Worm (Caenorhabditis elegans) whole organism, L1 larva: ENCODE results near the gene scp-1.

Source experiments
- F16B12.6 ChIP-seq: fragments of 150-350 bp; optimal IDR thresholded peaks from 2 replicates; lab custom pipeline; 2014; ENCODE audit warnings: missing biosample characterization, missing genetic modification characterization
- aly-2 ChIP-seq: fragments of 150-350 bp; optimal IDR thresholded peaks from 2 replicates; lab custom pipeline; 2014; ENCODE audit warnings: missing biosample characterization, missing genetic modification characterization
- ama-1 ChIP-seq: fragments of 150-350 bp; optimal IDR thresholded peaks from 2 replicates; lab custom pipeline; 2014
- blmp-1 ChIP-seq: fragments of 150-350 bp; optimal IDR thresholded peaks from 2 replicates; lab custom pipeline; 2014; ENCODE audit warnings: missing biosample characterization, missing genetic modification characterization
- ceh-8 ChIP-seq: fragments of 200-800 bp; sonication (Bioruptor generic); optimal IDR thresholded peaks from 2 replicates; lab custom pipeline; 2018; ENCODE audit warnings: mild to moderate bottlenecking, missing genetic modification characterization, moderate library complexity, missing compliant biosample characterization
- ceh-88 ChIP-seq: fragments of 200-800 bp; sonication (Bioruptor generic); IDR thresholded peaks from 2 replicates; pipeline ENCODE4 v1.3.6; 2022; ENCODE audit warnings: missing genetic modification characterization, missing compliant biosample characterization
- ceh-90 ChIP-seq: sonication (generic microtip); optimal IDR thresholded peaks from 2 replicates; lab custom pipeline; 2016; ENCODE audit warnings: missing genetic modification characterization, missing compliant biosample characterization
- dpl-1 ChIP-seq, 3 experiments: fragments of 150-350 bp in 2 of 3; sonication (generic microtip) in 1 of 3; optimal IDR thresholded peaks; 2 replicates each; lab custom pipeline; 2014 to 2017; ENCODE audit warnings: missing biosample characterization in 3 of 3, missing genetic modification characterization in 3 of 3, missing genetic modification reagents in 3 of 3
- dsc-1 ChIP-seq: sonication (generic microtip); optimal IDR thresholded peaks from 2 replicates; lab custom pipeline; 2016; ENCODE audit warnings: mild to moderate bottlenecking, missing genetic modification characterization, missing compliant biosample characterization
- efl-1 ChIP-seq, 4 experiments: fragments of 150-350 bp; optimal IDR thresholded peaks in 3 of 4; peaks in 1 of 4; 1 replicate in 1 of 4; 2 replicates in 3 of 4; lab custom pipeline; 2014; ENCODE audit warnings: missing biosample characterization in 2 of 4, missing genetic modification characterization in 2 of 4, missing genetic modification reagents in 2 of 4
- efl-3 ChIP-seq: fragments of 200-800 bp; sonication (Bioruptor generic); optimal IDR thresholded peaks from 2 replicates; lab custom pipeline; 2018; ENCODE audit warnings: mild to moderate bottlenecking, missing genetic modification characterization, missing compliant biosample characterization
- elt-3 ChIP-seq, 6 experiments: fragments of 150-350 bp in 1 of 6; sonication (generic microtip); optimal IDR thresholded peaks; 2 replicates each; lab custom pipeline; 2017 to 2018; ENCODE audit warnings: missing biosample characterization in 6 of 6, missing genetic modification characterization in 6 of 6, inconsistent platforms in 1 of 6
- fkh-10 ChIP-seq: sonication (generic microtip); optimal IDR thresholded peaks from 2 replicates; lab custom pipeline; 2017; ENCODE audit warnings: missing biosample characterization, missing genetic modification reagents, missing genetic modification characterization
- fos-1 ChIP-seq: fragments of 150-350 bp; optimal IDR thresholded peaks from 2 replicates; lab custom pipeline; 2014; ENCODE audit warnings: missing biosample characterization, missing genetic modification characterization
- grh-1 ChIP-seq: fragments of 200-800 bp; sonication (Bioruptor generic); IDR thresholded peaks from 2 replicates; pipeline ENCODE4 v1.3.6; 2022; ENCODE audit warnings: missing genetic modification reagents, missing genetic modification characterization, missing compliant biosample characterization
- hlh-17 ChIP-seq: fragments of 200-800 bp; sonication (Bioruptor generic); optimal IDR thresholded peaks from 2 replicates; lab custom pipeline; 2018; ENCODE audit warnings: missing genetic modification characterization, mild to moderate bottlenecking, missing compliant biosample characterization, moderate library complexity, borderline replicate concordance
- hlh-4 ChIP-seq: sonication (generic microtip); optimal IDR thresholded peaks from 2 replicates; lab custom pipeline; 2016; ENCODE audit warnings: mild to moderate bottlenecking, missing genetic modification characterization, missing compliant biosample characterization
- hpl-2 ChIP-seq: fragments of 150-350 bp; optimal IDR thresholded peaks from 2 replicates; lab custom pipeline; 2014; ENCODE audit warnings: missing biosample characterization, missing genetic modification reagents, missing genetic modification characterization
- isw-1 ChIP-seq: fragments of 200-800 bp; sonication (Bioruptor generic); IDR thresholded peaks from 2 replicates; pipeline ENCODE4 v1.3.6; 2022; ENCODE audit warnings: missing genetic modification characterization, missing compliant biosample characterization
- jun-1 ChIP-seq: fragments of 150-350 bp; optimal IDR thresholded peaks from 2 replicates; lab custom pipeline; 2014; ENCODE audit warnings: missing biosample characterization, missing genetic modification reagents, missing genetic modification characterization
- lin-14 ChIP-seq: fragments of 200-800 bp; sonication (Bioruptor generic); optimal IDR thresholded peaks from 2 replicates; lab custom pipeline; 2018; ENCODE audit warnings: mild to moderate bottlenecking, missing genetic modification characterization, moderate library complexity, missing compliant biosample characterization
- lin-35 ChIP-seq, 2 experiments: fragments of 150-350 bp; optimal IDR thresholded peaks; 2 replicates each; lab custom pipeline; 2014; ENCODE audit warnings: missing biosample characterization in 2 of 2, missing genetic modification characterization in 2 of 2, missing genetic modification reagents in 2 of 2
- lir-3 ChIP-seq: sonication (generic microtip); optimal IDR thresholded peaks from 2 replicates; lab custom pipeline; 2016; ENCODE audit warnings: mild to moderate bottlenecking, missing genetic modification characterization, moderate library complexity, missing compliant biosample characterization; ENCODE audit not compliant: poor library complexity
- lsy-2 ChIP-seq, 2 experiments: fragments of 150-350 bp; optimal IDR thresholded peaks; 2 replicates each; lab custom pipeline; 2014; ENCODE audit warnings: missing biosample characterization in 2 of 2, missing genetic modification characterization in 2 of 2
- mep-1 ChIP-seq: fragments of 150-350 bp; optimal IDR thresholded peaks from 2 replicates; lab custom pipeline; 2014; ENCODE audit warnings: missing biosample characterization, missing genetic modification characterization
- nhr-19 ChIP-seq: fragments of 200-800 bp; sonication (Bioruptor generic); conservative IDR thresholded peaks from 2 replicates; pipeline ENCODE4 v1.3.6; 2022; ENCODE audit warnings: missing genetic modification characterization, missing compliant biosample characterization
- nhr-20 ChIP-seq: sonication (generic microtip); optimal IDR thresholded peaks from 2 replicates; lab custom pipeline; 2016; ENCODE audit warnings: mild to moderate bottlenecking, missing genetic modification characterization, missing compliant biosample characterization
- nhr-237 ChIP-seq: fragments of 150-350 bp; optimal IDR thresholded peaks from 2 replicates; lab custom pipeline; 2014; ENCODE audit warnings: missing biosample characterization, missing genetic modification characterization
- nhr-28 ChIP-seq: fragments of 150-350 bp; optimal IDR thresholded peaks from 2 replicates; lab custom pipeline; 2014; ENCODE audit warnings: missing biosample characterization, missing genetic modification characterization
- nhr-71 ChIP-seq: sonication (generic microtip); optimal IDR thresholded peaks from 2 replicates; lab custom pipeline; 2016; ENCODE audit warnings: mild to moderate bottlenecking, missing genetic modification characterization, moderate library complexity, missing compliant biosample characterization
- nhr-76 ChIP-seq: sonication (generic microtip); optimal IDR thresholded peaks from 2 replicates; lab custom pipeline; 2017; ENCODE audit warnings: missing biosample characterization, missing genetic modification characterization
- nhr-85 ChIP-seq: sonication (generic microtip); peaks from one replicate; lab custom pipeline; 2016; ENCODE audit warnings: missing genetic modification characterization, inconsistent platforms, missing compliant biosample characterization
- rnt-1 ChIP-seq: sonication (generic microtip); optimal IDR thresholded peaks from 2 replicates; lab custom pipeline; 2016; ENCODE audit warnings: mild to moderate bottlenecking, missing genetic modification characterization, moderate library complexity, missing compliant biosample characterization
- skn-1 ChIP-seq: fragments of 150-350 bp; optimal IDR thresholded peaks from 2 replicates; lab custom pipeline; 2014; ENCODE audit warnings: missing biosample characterization, missing genetic modification characterization
- swsn-7 ChIP-seq: sonication (generic microtip); optimal IDR thresholded peaks from 2 replicates; lab custom pipeline; 2016; ENCODE audit warnings: missing genetic modification characterization, missing compliant biosample characterization
- tbx-2 ChIP-seq: sonication (generic microtip); optimal IDR thresholded peaks from 2 replicates; lab custom pipeline; 2016; ENCODE audit warnings: missing genetic modification characterization, missing compliant biosample characterization
- tlp-1 ChIP-seq: fragments of 150-350 bp; optimal IDR thresholded peaks from 2 replicates; lab custom pipeline; 2014; ENCODE audit warnings: missing biosample characterization, missing genetic modification characterization
- unc-86 ChIP-seq: sonication (generic microtip); optimal IDR thresholded peaks from 2 replicates; lab custom pipeline; 2016; ENCODE audit warnings: missing genetic modification characterization, missing compliant biosample characterization
- xbp-1 ChIP-seq: sonication (generic microtip); optimal IDR thresholded peaks from 2 replicates; lab custom pipeline; 2016; ENCODE audit warnings: missing genetic modification characterization, missing compliant biosample characterization
- zip-4 ChIP-seq: fragments of 200-800 bp; sonication (Bioruptor generic); optimal IDR thresholded peaks from 2 replicates; lab custom pipeline; 2018; ENCODE audit warnings: mild to moderate bottlenecking, missing genetic modification characterization, moderate library complexity, missing compliant biosample characterization
- ztf-11 ChIP-seq, 2 experiments: sonication (generic microtip); optimal IDR thresholded peaks; 2 replicates each; lab custom pipeline; 2016 to 2017; ENCODE audit warnings: missing genetic modification characterization in 2 of 2, missing biosample characterization in 1 of 2, missing compliant biosample characterization in 1 of 2
- ztf-4 ChIP-seq: fragments of 150-350 bp; optimal IDR thresholded peaks from 2 replicates; lab custom pipeline; 2014; ENCODE audit warnings: missing biosample characterization, missing genetic modification characterization

Gene scp-1

ce11 chrII:9333714-9334113, at the start of gene scp-1:
Gene scp-1 (plus strand): TSS chrII:9334014.
- no peak for TF ChIP-seq grh-1 (GFP tag; lab: Robert Waterston, UW)

ce11 chrII:9284358-9285170, 49.2 kb upstream of the scp-1 start:
- TF ChIP-seq mep-1 (tag; lab: Kevin White, UChicago) (peak; percentile 26), lsy-2 (tag; optimal IDR thresholded peaks at IDR 0.05; lab: Kevin White, UChicago) (peak in 1 of 2 experiments; percentile 55), nhr-85 (tag; lab: Kevin White, UChicago) (peak; percentile 66), rnt-1 (tag; lab: Kevin White, UChicago) (peak; percentile 21), unc-86 (tag; lab: Kevin White, UChicago) (no peak), tbx-2 (tag; lab: Kevin White, UChicago) (no peak), lin-14 (peak; percentile 16), efl-3 (GFP tag; lab: Kevin White, UChicago) (peak; percentile 25), efl-1 (optimal IDR thresholded peaks at IDR 0.05; lab: Kevin White, UChicago) (no peak), efl-1 (GFP tag; optimal IDR thresholded peaks at IDR 0.05 in 1 of 2; lab: Kevin White, UChicago) (peak in 1 of 2 experiments; percentile 64), blmp-1 (tag; lab: Kevin White, UChicago) (peak; percentile 42), zip-4 (GFP tag; lab: Kevin White, UChicago) (no peak), jun-1 (tag; lab: Kevin White, UChicago) (peak; percentile 5), elt-3 (tag; optimal IDR thresholded peaks at IDR 0.05; lab: Kevin White, UChicago) (peak in 2 of 6 experiments; percentile 40 to 47)

- TF ChIP-seq fos-1 (tag; lab: Kevin White, UChicago) (no peak), efl-3 (GFP tag; lab: Kevin White, UChicago) (no peak), ceh-88 (GFP tag; lab: Robert Waterston, UW) (no peak), nhr-85 (tag; lab: Kevin White, UChicago) (peak; percentile 67), nhr-28 (no peak), fkh-10 (GFP tag; lab: Kevin White, UChicago) (peak; percentile 15), nhr-19 (peak; percentile 49), nhr-20 (tag; lab: Kevin White, UChicago) (no peak), efl-1 (optimal IDR thresholded peaks at IDR 0.05; lab: Kevin White, UChicago) (peak; percentile 38 to 41), efl-1 (GFP tag; optimal IDR thresholded peaks at IDR 0.05 in 1 of 2; lab: Kevin White, UChicago) (peak in 1 of 2 experiments; percentile 37), mep-1 (tag; lab: Kevin White, UChicago) (no peak), ztf-4 (tag; lab: Kevin White, UChicago) (peak; percentile 5), lir-3 (tag; lab: Kevin White, UChicago) (no peak), isw-1 (no peak), nhr-237 (tag; lab: Kevin White, UChicago) (no peak), dsc-1 (tag; lab: Kevin White, UChicago) (peak; percentile 28), ztf-11 (tag; optimal IDR thresholded peaks at IDR 0.05; lab: Kevin White, UChicago) (no peak), aly-2 (tag; lab: Kevin White, UChicago) (peak; percentile 18), lin-14 (no peak), rnt-1 (tag; lab: Kevin White, UChicago) (peak; percentile 13), hlh-17 (GFP tag; lab: Kevin White, UChicago) (peak; percentile 25), nhr-71 (peak; percentile 55), xbp-1 (peak; percentile 20), ceh-90 (tag; lab: Kevin White, UChicago) (no peak), grh-1 (GFP tag; lab: Robert Waterston, UW) (peak; percentile 27; the same call in 1 of the 2 replicates), skn-1 (tag; lab: Kevin White, UChicago) (no peak), lsy-2 (tag; optimal IDR thresholded peaks at IDR 0.05; lab: Kevin White, UChicago) (peak; percentile 43 to 76), tlp-1 (tag; lab: Kevin White, UChicago) (no peak), zip-4 (GFP tag; lab: Kevin White, UChicago) (no peak), ceh-8 (peak; percentile 9), nhr-76 (no peak), ama-1 (lab: Kevin White, UChicago) (peak; percentile 59), swsn-7 (peak; percentile 9), hpl-2 (GFP tag; lab: Kevin White, UChicago) (no peak), lin-35 (GFP tag; optimal IDR thresholded peaks at IDR 0.05; lab: Kevin White, UChicago) (peak; percentile 2 to 16), dpl-1 (GFP tag; optimal IDR thresholded peaks at IDR 0.05; lab: Kevin White, UChicago) (peak in 2 of 3 experiments; percentile 11 to 46), hlh-4 (tag; lab: Kevin White, UChicago) (no peak), F16B12.6 (tag; lab: Kevin White, UChicago) (peak; percentile 72)
These were observed 48.4 kb upstream of the scp-1 start, which contains the start of gene mtrr-1 for ce11 chrII:9285171-9286025. Gene mtrr-1 (plus strand): TSS chrII:9285975.
